Worm (Caenorhabditis elegans): ENCODE data around the gene Y9C2UA.1.

Gene Y9C2UA.1

ce11 chrII:9181155-9181554 lies 41.7 kb downstream of the Y9C2UA.1 start:
- TF ChIP-seq hmg-4 (GFP tag; optimal IDR thresholded peaks at IDR 0.05) (no peak), B0310.2 (tag; optimal IDR thresholded peaks at IDR 0.05) (no peak), flt-1 (GFP tag; IDR thresholded peaks at IDR 0.05) (no peak), hmbx-1 (tag; optimal IDR thresholded peaks at IDR 0.05) (no peak), F13C5.2 (tag; optimal IDR thresholded peaks at IDR 0.05) (no peak), tra-4 (tag; optimal IDR thresholded peaks at IDR 0.05) (no peak), aly-1 (tag; optimal IDR thresholded peaks at IDR 0.05) (no peak), pes-1 (GFP tag; IDR thresholded peaks at IDR 0.05) (no peak), ceh-36 (tag; optimal IDR thresholded peaks at IDR 0.05) (no peak), tbx-37 (GFP tag; conservative IDR thresholded peaks at IDR 0.05) (no peak), scrt-1 (GFP tag; IDR thresholded peaks at IDR 0.05) (no peak), sea-1 (GFP tag; conservative IDR thresholded peaks at IDR 0.05) (no peak), ama-1 (optimal IDR thresholded peaks at IDR 0.05) (no peak), ceh-13 (GFP tag; optimal IDR thresholded peaks at IDR 0.05) (no peak), tbx-11 (GFP tag; IDR thresholded peaks at IDR 0.05) (no peak)

- TF ChIP-seq tbx-37 (GFP tag; conservative IDR thresholded peaks at IDR 0.05) (no peak), pes-1 (GFP tag; IDR thresholded peaks at IDR 0.05) (no peak), hmg-4 (GFP tag; optimal IDR thresholded peaks at IDR 0.05) (no peak), ets-7 (tag; optimal IDR thresholded peaks at IDR 0.05) (no peak), B0310.2 (tag; optimal IDR thresholded peaks at IDR 0.05) (no peak), hnd-1 (tag; optimal IDR thresholded peaks at IDR 0.05) (no peak), tra-4 (tag; optimal IDR thresholded peaks at IDR 0.05) (no peak), tbx-11 (GFP tag; IDR thresholded peaks at IDR 0.05) (no peak), ceh-13 (GFP tag; optimal IDR thresholded peaks at IDR 0.05) (no peak), F13C5.2 (tag; optimal IDR thresholded peaks at IDR 0.05) (no peak), ceh-36 (tag; optimal IDR thresholded peaks at IDR 0.05) (no peak), scrt-1 (GFP tag; IDR thresholded peaks at IDR 0.05) (no peak), aly-1 (tag; optimal IDR thresholded peaks at IDR 0.05) (no peak), ama-1 (optimal IDR thresholded peaks at IDR 0.05) (no peak), flt-1 (GFP tag; IDR thresholded peaks at IDR 0.05) (no peak), hmbx-1 (tag; optimal IDR thresholded peaks at IDR 0.05) (no peak), sea-1 (GFP tag; conservative IDR thresholded peaks at IDR 0.05) (no peak)
Observed at ce11 chrII:9185915-9186314, 46.5 kb downstream of the Y9C2UA.1 start.

- TF ChIP-seq tbx-11 (GFP tag; IDR thresholded peaks at IDR 0.05) (no peak), pes-1 (GFP tag; IDR thresholded peaks at IDR 0.05) (no peak), ets-7 (tag; optimal IDR thresholded peaks at IDR 0.05) (no peak), hnd-1 (tag; optimal IDR thresholded peaks at IDR 0.05) (no peak), tbx-37 (GFP tag; conservative IDR thresholded peaks at IDR 0.05) (no peak), ceh-36 (tag; optimal IDR thresholded peaks at IDR 0.05) (no peak), B0310.2 (tag; optimal IDR thresholded peaks at IDR 0.05) (no peak), ama-1 (optimal IDR thresholded peaks at IDR 0.05) (no peak), scrt-1 (GFP tag; IDR thresholded peaks at IDR 0.05) (no peak), hmbx-1 (tag; optimal IDR thresholded peaks at IDR 0.05) (no peak), hmg-4 (GFP tag; optimal IDR thresholded peaks at IDR 0.05) (no peak), aly-1 (tag; optimal IDR thresholded peaks at IDR 0.05) (no peak), tra-4 (tag; optimal IDR thresholded peaks at IDR 0.05) (no peak), sea-1 (GFP tag; conservative IDR thresholded peaks at IDR 0.05) (no peak), F13C5.2 (tag; optimal IDR thresholded peaks at IDR 0.05) (no peak), flt-1 (GFP tag; IDR thresholded peaks at IDR 0.05) (no peak), ceh-13 (GFP tag; optimal IDR thresholded peaks at IDR 0.05) (no peak)
Observed at ce11 chrII:9188380-9188779, 48.9 kb downstream of the Y9C2UA.1 start, which contains the start of gene sym-2. Gene sym-2 (minus strand): TSS chrII:9188480.

ce11 chrII:9189648-9190047 lies 50.2 kb downstream of the Y9C2UA.1 start:
- TF ChIP-seq ceh-13 (GFP tag; optimal IDR thresholded peaks at IDR 0.05) (no peak), B0310.2 (tag; optimal IDR thresholded peaks at IDR 0.05) (no peak), hmbx-1 (tag; optimal IDR thresholded peaks at IDR 0.05) (no peak), F13C5.2 (tag; optimal IDR thresholded peaks at IDR 0.05) (no peak), tbx-11 (GFP tag; IDR thresholded peaks at IDR 0.05) (no peak), ets-7 (tag; optimal IDR thresholded peaks at IDR 0.05) (no peak), ama-1 (optimal IDR thresholded peaks at IDR 0.05) (no peak)

- TF ChIP-seq tbx-11 (GFP tag; IDR thresholded peaks at IDR 0.05) (no peak), ama-1 (optimal IDR thresholded peaks at IDR 0.05) (no peak), F13C5.2 (tag; optimal IDR thresholded peaks at IDR 0.05) (no peak), scrt-1 (GFP tag; IDR thresholded peaks at IDR 0.05) (no peak), hmg-4 (GFP tag; optimal IDR thresholded peaks at IDR 0.05) (no peak), sea-1 (GFP tag; conservative IDR thresholded peaks at IDR 0.05) (no peak), tra-4 (tag; optimal IDR thresholded peaks at IDR 0.05) (no peak), B0310.2 (tag; optimal IDR thresholded peaks at IDR 0.05) (no peak), hmbx-1 (tag; optimal IDR thresholded peaks at IDR 0.05) (no peak)
Observed at ce11 chrII:9190513-9191099, 51.2 kb downstream of the Y9C2UA.1 start.

- TF ChIP-seq tbx-37 (GFP tag; conservative IDR thresholded peaks at IDR 0.05) = no peak
- no peak for TF ChIP-seq flt-1 (GFP tag; IDR thresholded peaks at IDR 0.05)
- no peak for TF ChIP-seq ets-7 (tag; optimal IDR thresholded peaks at IDR 0.05)
- TF ChIP-seq ceh-13 (GFP tag; optimal IDR thresholded peaks at IDR 0.05) = no peak
- TF ChIP-seq hnd-1 (tag; optimal IDR thresholded peaks at IDR 0.05) = no peak
- TF ChIP-seq scrt-1 (GFP tag; IDR thresholded peaks at IDR 0.05) = no peak
- no peak for TF ChIP-seq B0310.2 (tag; optimal IDR thresholded peaks at IDR 0.05)
- TF ChIP-seq ceh-36 (tag; optimal IDR thresholded peaks at IDR 0.05) = no peak
- TF ChIP-seq pes-1 (GFP tag; IDR thresholded peaks at IDR 0.05) = no peak
- TF ChIP-seq hmg-4 (GFP tag; optimal IDR thresholded peaks at IDR 0.05) = no peak
- no peak for TF ChIP-seq F13C5.2 (tag; optimal IDR thresholded peaks at IDR 0.05)
- TF ChIP-seq sea-1 (GFP tag; conservative IDR thresholded peaks at IDR 0.05) = no peak
- no peak for TF ChIP-seq ama-1 (optimal IDR thresholded peaks at IDR 0.05)
- TF ChIP-seq tra-4 (tag; optimal IDR thresholded peaks at IDR 0.05) = no peak
- no peak for TF ChIP-seq hmbx-1 (tag; optimal IDR thresholded peaks at IDR 0.05)
- TF ChIP-seq tbx-11 (GFP tag; IDR thresholded peaks at IDR 0.05) = no peak
- TF ChIP-seq aly-1 (tag; optimal IDR thresholded peaks at IDR 0.05) = no peak
Observed at ce11 chrII:9194195-9194594, 54.7 kb downstream of the Y9C2UA.1 start, which contains the start of gene twk-4. Gene twk-4 (minus strand): TSS chrII:9194295.

All from whole organism, early embryonic.